Fruit fly (Drosophila melanogaster) whole organism, embryonic: ENCODE data around the gene cpb.
A peak's percentile ranks its signal among the peaks of the same experiment; 100 is the strongest.

Experiments
- Atf3 ChIP-seq: fragments of 200-800 bp; sonication (Bioruptor generic); optimal IDR thresholded peaks from 3 replicates; lab custom pipeline; 2016; ENCODE audit warnings: missing biosample characterization, missing genetic modification characterization
- CG10431 ChIP-seq: fragments of 200-800 bp; sonication (Bioruptor generic); optimal IDR thresholded peaks from 3 replicates; lab custom pipeline; 2018; ENCODE audit warnings: missing biosample characterization, mild to moderate bottlenecking, missing genetic modification characterization
- CG10565 ChIP-seq: fragments of 200-800 bp; sonication (Bioruptor generic); optimal IDR thresholded peaks from 3 replicates; lab custom pipeline; 2016; ENCODE audit warnings: missing biosample characterization, mild to moderate bottlenecking, missing genetic modification characterization
- CG10979 ChIP-seq: fragments of 200-800 bp; sonication (Bioruptor generic); optimal IDR thresholded peaks from 2 replicates; lab custom pipeline; 2018; ENCODE audit warnings: missing biosample characterization, mild to moderate bottlenecking, missing genetic modification characterization, moderate library complexity
- CG14965 ChIP-seq: fragments of 200-800 bp; sonication (Bioruptor generic); optimal IDR thresholded peaks from 2 replicates; lab custom pipeline; 2016; ENCODE audit warnings: missing biosample characterization, missing genetic modification characterization, borderline replicate concordance
- CG17328 ChIP-seq: fragments of 200-800 bp; sonication (Bioruptor generic); IDR thresholded peaks from 2 replicates; pipeline ENCODE4 v1.3.6; 2022; ENCODE audit warnings: missing biosample characterization, missing genetic modification characterization
- CG17361 ChIP-seq: fragments of 200-800 bp; sonication (Bioruptor generic); IDR thresholded peaks from 3 replicates; pipeline ENCODE4 v1.3.6; 2022; ENCODE audit warnings: missing biosample characterization, missing genetic modification characterization
- CG17912 ChIP-seq: fragments of 200-800 bp; sonication (Bioruptor generic); optimal IDR thresholded peaks from 2 replicates; lab custom pipeline; 2018; ENCODE audit warnings: missing biosample characterization, mild to moderate bottlenecking, missing genetic modification characterization
- CG31441 ChIP-seq: fragments of 200-800 bp; sonication (Bioruptor generic); IDR thresholded peaks from 2 replicates; pipeline ENCODE4 v1.3.6; 2022; ENCODE audit warnings: missing biosample characterization, missing genetic modification characterization
- CG32772 ChIP-seq: fragments of 200-800 bp; sonication (Bioruptor generic); IDR thresholded peaks from 2 replicates; pipeline ENCODE4 v1.3.6; 2022; ENCODE audit warnings: missing biosample characterization, missing genetic modification characterization
- CG34224 ChIP-seq: fragments of 200-800 bp; sonication (Bioruptor generic); IDR thresholded peaks from 3 replicates; pipeline ENCODE4 v1.3.6; 2022; ENCODE audit warnings: missing biosample characterization, missing genetic modification characterization; ENCODE audit not compliant: partially characterized antibody
- CG4360 ChIP-seq: fragments of 200-800 bp; sonication (Bioruptor generic); IDR thresholded peaks from 2 replicates; pipeline ENCODE4 v1.3.6; 2022; ENCODE audit warnings: missing biosample characterization, missing genetic modification characterization
- CG4404 ChIP-seq: fragments of 200-800 bp; sonication (Bioruptor generic); IDR thresholded peaks from 2 replicates; pipeline ENCODE4 v1.3.6; 2022; ENCODE audit warnings: missing biosample characterization, missing genetic modification characterization
- CG6791 ChIP-seq: fragments of 200-800 bp; sonication (Bioruptor generic); IDR thresholded peaks from 3 replicates; pipeline ENCODE4 v1.3.6; 2022; ENCODE audit warnings: missing biosample characterization, missing genetic modification characterization; ENCODE audit not compliant: partially characterized antibody
- CG6813 ChIP-seq: fragments of 200-800 bp; sonication (Bioruptor generic); optimal IDR thresholded peaks from 2 replicates; lab custom pipeline; 2017; ENCODE audit warnings: missing biosample characterization, missing genetic modification characterization, mild to moderate bottlenecking, moderate library complexity, missing genetic modification reagents
- CG7271 ChIP-seq: fragments of 200-800 bp; sonication (Bioruptor generic); optimal IDR thresholded peaks from 2 replicates; lab custom pipeline; 2018; ENCODE audit warnings: missing biosample characterization, mild to moderate bottlenecking, missing genetic modification characterization, moderate library complexity
- CkIIα-i1 ChIP-seq: fragments of 200-800 bp; sonication (Bioruptor generic); IDR thresholded peaks from 2 replicates; pipeline ENCODE4 v1.3.6; 2022; ENCODE audit warnings: missing biosample characterization, missing genetic modification characterization
- Eip74EF ChIP-seq, 2 experiments: fragments of 200-800 bp in 1 of 2; fragments of >200 bp in 1 of 2; sonication (Bioruptor generic) in 1 of 2; optimal IDR thresholded peaks; 2 replicates each; lab custom pipeline; 2017 to 2019; ENCODE audit warnings: missing biosample characterization in 2 of 2, missing genetic modification characterization in 2 of 2, mild to moderate bottlenecking in 1 of 2, moderate library complexity in 1 of 2
- Fer1 ChIP-seq: fragments of 200-800 bp; sonication (Bioruptor generic); optimal IDR thresholded peaks from 2 replicates; lab custom pipeline; 2017; ENCODE audit warnings: missing biosample characterization, mild to moderate bottlenecking, missing genetic modification characterization
- H15 ChIP-seq: fragments of 200-800 bp; sonication (Bioruptor generic); IDR thresholded peaks from 3 replicates; pipeline ENCODE4 v1.3.6; 2022; ENCODE audit warnings: missing biosample characterization, missing genetic modification characterization
- HmgZ ChIP-seq: fragments of 200-800 bp; sonication (Bioruptor generic); optimal IDR thresholded peaks from 2 replicates; lab custom pipeline; 2018; ENCODE audit warnings: missing biosample characterization, mild to moderate bottlenecking, missing genetic modification characterization
- Hr51 ChIP-seq, 2 experiments: fragments of 200-800 bp; sonication (Bioruptor generic); optimal IDR thresholded peaks; 2 replicates in 1 of 2; 3 replicates in 1 of 2; lab custom pipeline; 2016 to 2018; ENCODE audit warnings: missing biosample characterization in 2 of 2, missing genetic modification characterization in 2 of 2, mild to moderate bottlenecking in 1 of 2, moderate library complexity in 1 of 2
- MTF-1 ChIP-seq: fragments of 200-800 bp; sonication (Bioruptor generic); optimal IDR thresholded peaks from 2 replicates; lab custom pipeline; 2018; ENCODE audit warnings: missing biosample characterization, mild to moderate bottlenecking, missing genetic modification characterization, borderline replicate concordance
- NK7.1 ChIP-seq: fragments of 200-800 bp; sonication (Bioruptor generic); optimal IDR thresholded peaks from 3 replicates; lab custom pipeline; 2016; ENCODE audit warnings: missing biosample characterization, missing genetic modification characterization
- Nf-YA ChIP-seq: fragments of 200-800 bp; sonication (Bioruptor generic); IDR thresholded peaks from 2 replicates; pipeline ENCODE4 v1.3.6; 2022; ENCODE audit warnings: missing biosample characterization, missing genetic modification characterization
- Ssrp ChIP-seq: fragments of 200-800 bp; sonication (Bioruptor generic); optimal IDR thresholded peaks from 2 replicates; lab custom pipeline; 2018; ENCODE audit warnings: missing biosample characterization, mild to moderate bottlenecking, missing genetic modification characterization, moderate library complexity
- ara ChIP-seq: fragments of 200-800 bp; sonication (Bioruptor generic); IDR thresholded peaks from 2 replicates; pipeline ENCODE4 v1.3.6; 2022; ENCODE audit warnings: missing biosample characterization, missing genetic modification characterization
- ato ChIP-seq: fragments of 200-800 bp; sonication (Bioruptor generic); IDR thresholded peaks from 2 replicates; pipeline ENCODE4 v1.3.6; 2022; ENCODE audit warnings: missing biosample characterization, missing genetic modification characterization; ENCODE audit not compliant: partially characterized antibody
- crp ChIP-seq, 2 experiments: fragments of 200-800 bp; sonication (Bioruptor generic); optimal IDR thresholded peaks; 2 replicates in 1 of 2; 3 replicates in 1 of 2; lab custom pipeline; 2017; ENCODE audit warnings: missing biosample characterization in 2 of 2, missing genetic modification characterization in 2 of 2, mild to moderate bottlenecking in 1 of 2, moderate library complexity in 1 of 2
- gce ChIP-seq: fragments of 200-800 bp; sonication (Bioruptor generic); IDR thresholded peaks from 3 replicates; pipeline ENCODE4 v1.3.6; 2022; ENCODE audit warnings: missing biosample characterization, missing genetic modification characterization
- hb ChIP-seq: fragments of 200-800 bp; sonication (Bioruptor generic); IDR thresholded peaks from 3 replicates; pipeline ENCODE4 v1.3.6; 2022; ENCODE audit warnings: missing biosample characterization, missing genetic modification characterization; ENCODE audit not compliant: partially characterized antibody
- inv ChIP-seq: fragments of 200-800 bp; sonication (Bioruptor generic); IDR thresholded peaks from 2 replicates; pipeline ENCODE4 v1.3.6; 2022; ENCODE audit warnings: missing biosample characterization, missing genetic modification characterization; ENCODE audit not compliant: partially characterized antibody
- jing ChIP-seq: fragments of 200-800 bp; sonication (Bioruptor generic); optimal IDR thresholded peaks from 2 replicates; lab custom pipeline; 2018; ENCODE audit warnings: missing biosample characterization, mild to moderate bottlenecking, missing genetic modification characterization
- knrl ChIP-seq: fragments of 200-800 bp; sonication (Bioruptor generic); IDR thresholded peaks from 3 replicates; pipeline ENCODE4 v1.3.6; 2022; ENCODE audit warnings: missing biosample characterization, missing genetic modification characterization; ENCODE audit not compliant: partially characterized antibody
- lilli ChIP-seq: fragments of 200-800 bp; sonication (Bioruptor generic); optimal IDR thresholded peaks from 3 replicates; lab custom pipeline; 2016; ENCODE audit warnings: missing biosample characterization, missing genetic modification characterization
- lola ChIP-seq, 3 experiments: fragments of >200 bp in 2 of 3; fragments of 200-800 bp in 1 of 3; sonication (Bioruptor generic) in 1 of 3; optimal IDR thresholded peaks; 2 replicates each; lab custom pipeline; 2017 to 2019; ENCODE audit warnings: missing biosample characterization in 3 of 3, missing genetic modification characterization in 3 of 3, mild to moderate bottlenecking in 1 of 3, moderate library complexity in 1 of 3
- lov ChIP-seq, 2 experiments: fragments of 200-800 bp in 1 of 2; fragments of >200 bp in 1 of 2; sonication (Bioruptor generic) in 1 of 2; IDR thresholded peaks in 1 of 2; optimal IDR thresholded peaks in 1 of 2; 2 replicates in 1 of 2; 3 replicates in 1 of 2; pipeline versions ENCODE4 v1.3.6 to Lab custom; 2017 to 2022; ENCODE audit warnings: missing biosample characterization in 1 of 2, missing genetic modification characterization in 1 of 2
- oc ChIP-seq: fragments of 200-800 bp; sonication (Bioruptor generic); optimal IDR thresholded peaks from 2 replicates; lab custom pipeline; 2018; ENCODE audit warnings: missing biosample characterization, mild to moderate bottlenecking, missing genetic modification characterization, moderate library complexity
- pb ChIP-seq: fragments of 200-800 bp; sonication (Bioruptor generic); optimal IDR thresholded peaks from 3 replicates; lab custom pipeline; 2016; ENCODE audit warnings: missing biosample characterization, missing genetic modification characterization
- repo ChIP-seq: fragments of 200-800 bp; sonication (Bioruptor generic); optimal IDR thresholded peaks from 2 replicates; lab custom pipeline; 2016; ENCODE audit warnings: missing biosample characterization, missing genetic modification characterization
- rib ChIP-seq: fragments of 200-800 bp; sonication (Bioruptor generic); IDR thresholded peaks from 2 replicates; pipeline ENCODE4 v1.3.6; 2022; ENCODE audit warnings: missing biosample characterization, missing genetic modification characterization
- salm ChIP-seq: fragments of 200-800 bp; sonication (Bioruptor generic); optimal IDR thresholded peaks from 2 replicates; lab custom pipeline; 2018; ENCODE audit warnings: missing biosample characterization, mild to moderate bottlenecking, missing genetic modification characterization
- seq ChIP-seq: fragments of 200-800 bp; sonication (Bioruptor generic); IDR thresholded peaks from 2 replicates; pipeline ENCODE4 v1.3.6; 2022; ENCODE audit warnings: missing biosample characterization, missing genetic modification characterization
- unpg ChIP-seq: fragments of 200-800 bp; sonication (Bioruptor generic); optimal IDR thresholded peaks from 3 replicates; lab custom pipeline; 2018; ENCODE audit warnings: missing biosample characterization, mild to moderate bottlenecking, missing genetic modification characterization, moderate library complexity
- vfl ChIP-seq: fragments of 200-800 bp; sonication (Bioruptor generic); optimal IDR thresholded peaks from 2 replicates; lab custom pipeline; 2016; ENCODE audit warnings: missing biosample characterization, missing genetic modification characterization
- vnd ChIP-seq: fragments of 200-800 bp; sonication (Bioruptor generic); IDR thresholded peaks from 3 replicates; pipeline ENCODE4 v1.3.6; 2022; ENCODE audit warnings: missing biosample characterization, missing genetic modification characterization; ENCODE audit not compliant: partially characterized antibody
- wek ChIP-seq: fragments of 200-800 bp; sonication (Bioruptor generic); optimal IDR thresholded peaks from 3 replicates; lab custom pipeline; 2018; ENCODE audit warnings: missing biosample characterization, mild to moderate bottlenecking, missing genetic modification characterization, moderate library complexity
- zen2 ChIP-seq: fragments of 200-800 bp; sonication (Bioruptor generic); IDR thresholded peaks from 3 replicates; pipeline ENCODE4 v1.3.6; 2022; ENCODE audit warnings: missing biosample characterization, missing genetic modification characterization; ENCODE audit not compliant: partially characterized antibody

cpb gene

DNA sequence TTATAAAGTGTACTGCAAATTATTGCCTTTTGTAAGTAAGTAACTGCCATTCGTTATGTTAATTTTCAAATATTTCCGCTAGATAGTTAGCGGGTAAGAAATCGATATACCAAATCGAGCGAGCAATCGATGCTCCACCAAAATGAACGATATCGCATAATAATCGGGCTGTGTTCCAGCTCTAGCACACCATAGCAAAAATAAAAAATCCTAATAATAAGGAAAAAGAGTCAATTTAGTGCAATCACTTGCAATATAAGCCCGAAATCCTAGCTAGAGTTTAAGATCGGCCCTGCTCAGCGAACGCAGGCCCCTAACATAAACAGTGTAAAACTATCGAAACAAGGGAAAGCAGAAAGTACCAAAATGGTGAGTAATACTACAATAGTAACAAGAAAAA lies at the start of gene cpb (continued):
- TF ChIP-seq rib (no peak), CG14965 (GFP tag; lab: Kevin White, UChicago) (no peak), crp (GFP tag; optimal IDR thresholded peaks at IDR 0.05; lab: Kevin White, UChicago) (no peak), Hr51 (GFP tag; optimal IDR thresholded peaks at IDR 0.05; lab: Kevin White, UChicago) (no peak), vnd (peak; percentile 88), CG31441 (no peak), CG32772 (GFP tag; lab: Robert Waterston, UW) (no peak), ara (no peak), HmgZ (tag; lab: Kevin White, UChicago) (no peak), MTF-1 (GFP tag; lab: Kevin White, UChicago) (no peak), CG17361 (no peak)
- TF ChIP-seq, all 482 proteins: peak for 62

DNA sequence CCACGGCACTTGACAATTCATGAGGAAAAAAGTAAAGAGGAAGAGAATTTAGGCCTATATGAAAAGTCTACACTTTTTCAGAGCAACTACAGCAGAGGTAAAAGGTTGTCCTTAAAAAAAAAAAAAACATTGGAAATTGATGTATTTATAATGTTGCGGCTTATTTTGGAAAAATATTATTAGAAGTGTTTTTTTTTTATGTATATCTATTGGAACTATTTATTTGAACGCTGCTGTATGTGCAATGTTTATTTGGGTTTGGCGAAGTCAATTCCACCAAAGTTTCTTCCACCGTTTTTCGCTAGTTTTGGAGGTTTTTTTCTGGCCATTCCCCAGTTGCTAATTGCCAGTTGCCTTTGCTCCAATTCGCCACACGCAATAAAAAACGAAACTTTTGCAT lies 48.8 kb upstream of the cpb start:
- no peak for TF ChIP-seq oc
- no peak for TF ChIP-seq CG34224 (GFP tag; lab: Robert Waterston, UW)
- TF ChIP-seq CG4404 (GFP tag; lab: Robert Waterston, UW), result no peak
- no peak for TF ChIP-seq Eip74EF (GFP tag; optimal IDR thresholded peaks at IDR 0.05; lab: Kevin White, UChicago)
- TF ChIP-seq salm (tag; lab: Kevin White, UChicago), result no peak
- TF ChIP-seq CG10979 (tag; lab: Kevin White, UChicago), result no peak
- TF ChIP-seq unpg (GFP tag; lab: Kevin White, UChicago), result peak; percentile 63
- TF ChIP-seq CG10431 (GFP tag; lab: Kevin White, UChicago), result no peak
- TF ChIP-seq wek (GFP tag; lab: Kevin White, UChicago), result no peak
- no peak for TF ChIP-seq CG6791 (GFP tag; lab: Robert Waterston, UW)
- TF ChIP-seq H15 (GFP tag; lab: Robert Waterston, UW), result 0 out of 3 replicates have a peak, but pooled peaks have one; percentile 45
- TF ChIP-seq jing, result no peak
- no peak for TF ChIP-seq CG17912 (GFP tag; lab: Kevin White, UChicago)
- TF ChIP-seq CkIIα-i1 (GFP tag; lab: Robert Waterston, UW), result no peak
- no peak for TF ChIP-seq lov (optimal IDR thresholded peaks at IDR 0.05; lab: Kevin White, UChicago)
- no peak for TF ChIP-seq lov (GFP tag; IDR thresholded peaks at IDR 0.05; lab: Robert Waterston, UW)
- TF ChIP-seq ato (GFP tag; lab: Robert Waterston, UW), result no peak
- peak; percentile 35 for TF ChIP-seq Ssrp
- no peak for TF ChIP-seq repo (GFP tag; lab: Kevin White, UChicago)
- TF ChIP-seq Fer1 (GFP tag; lab: Kevin White, UChicago), result no peak
- peak; percentile 49; the same call in 1 of the 2 replicates for TF ChIP-seq Nf-YA (GFP tag; lab: Robert Waterston, UW)
- no peak for TF ChIP-seq gce (GFP tag; lab: Robert Waterston, UW)
- TF ChIP-seq CG17328 (GFP tag; lab: Robert Waterston, UW), result peak; percentile 50; the same call in 1 of the 2 replicates
- no peak for TF ChIP-seq CG7271
- TF ChIP-seq CG10565 (GFP tag; lab: Kevin White, UChicago), result no peak
- TF ChIP-seq inv (GFP tag; lab: Robert Waterston, UW), result no peak
- no peak for TF ChIP-seq CG4360 (GFP tag; lab: Robert Waterston, UW)
- no peak for TF ChIP-seq NK7.1 (GFP tag; lab: Kevin White, UChicago)
- TF ChIP-seq pb (GFP tag; lab: Kevin White, UChicago), result no peak
- no peak for TF ChIP-seq vfl
- no peak for TF ChIP-seq Atf3 (GFP tag; lab: Kevin White, UChicago)
- 0 out of 2 replicates have a peak, but pooled peaks have one; percentile 21 for TF ChIP-seq seq (GFP tag; lab: Robert Waterston, UW)
- TF ChIP-seq zen2 (GFP tag; lab: Robert Waterston, UW), result no peak
- no peak for TF ChIP-seq lola (GFP tag; optimal IDR thresholded peaks at IDR 0.05; lab: Kevin White, UChicago)
- no peak for TF ChIP-seq CG6813
- TF ChIP-seq knrl, result no peak
- peak; percentile 46 for TF ChIP-seq lilli (GFP tag; lab: Kevin White, UChicago)
- TF ChIP-seq hb, result no peak
- TF ChIP-seq CG14965 (GFP tag; lab: Kevin White, UChicago), result no peak
